Fruit fly (Drosophila melanogaster): Measurements from ENCODE around the gene Cyp4d1.

DNA sequence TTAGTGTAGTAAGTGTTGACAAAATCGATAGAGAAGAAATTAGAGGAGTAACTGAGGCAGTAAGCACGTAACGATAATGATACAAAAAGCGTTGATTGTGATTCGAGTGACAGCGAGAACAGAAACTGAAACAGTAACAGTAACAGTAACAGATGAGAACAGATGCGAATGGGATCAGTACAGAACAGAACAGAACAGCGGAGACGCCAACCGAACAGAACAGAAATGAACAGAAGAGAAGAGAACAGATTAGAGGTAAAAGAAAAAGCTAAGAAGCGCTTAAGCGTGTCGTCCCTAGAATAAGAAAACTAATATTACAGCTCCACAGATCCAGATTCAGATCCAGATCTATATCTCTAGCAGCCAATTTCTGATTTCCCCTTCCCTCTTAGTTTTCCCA, 49.3 kb downstream of the Cyp4d1 start:
- TF ChIP-seq CG6854 (GFP tag; optimal IDR thresholded peaks at IDR 0.05) (no peak), Sox14 (GFP tag; optimal IDR thresholded peaks at IDR 0.05) (no peak), Lpt (GFP tag; optimal IDR thresholded peaks at IDR 0.05) (no peak), Ets21C (GFP tag; optimal IDR thresholded peaks at IDR 0.05) (no peak), CG7368 (GFP tag; optimal IDR thresholded peaks at IDR 0.05) (no peak), Blimp-1 (GFP tag; optimal IDR thresholded peaks at IDR 0.05) (no peak), OdsH (GFP tag; optimal IDR thresholded peaks at IDR 0.05) (no peak), Sox102F (GFP tag; optimal IDR thresholded peaks at IDR 0.05) (no peak), CG6276 (GFP tag; optimal IDR thresholded peaks at IDR 0.05) (no peak), esn (GFP tag; optimal IDR thresholded peaks at IDR 0.05) (no peak), CG16779 (tag; optimal IDR thresholded peaks at IDR 0.05) (no peak), Hr39 (GFP tag; optimal IDR thresholded peaks at IDR 0.05) (no peak)
